Fruit fly (Drosophila melanogaster) whole organism, embryonic: ENCODE data around the gene GlnRS.

Experiments
- C15 ChIP-seq: fragments of 200-800 bp; sonication (Bioruptor generic); IDR thresholded peaks from 3 replicates; pipeline ENCODE4 v1.3.6; 2022; ENCODE audit warnings: missing biosample characterization, missing genetic modification characterization
- CG10654 ChIP-seq: fragments of 200-800 bp; sonication (Bioruptor generic); optimal IDR thresholded peaks from 2 replicates; lab custom pipeline; 2016; ENCODE audit warnings: missing biosample characterization, missing genetic modification characterization
- CG11398 ChIP-seq: fragments of 200-800 bp; sonication (Bioruptor generic); optimal IDR thresholded peaks from 2 replicates; lab custom pipeline; 2016; ENCODE audit warnings: missing biosample characterization, missing genetic modification characterization
- CG11456 ChIP-seq: fragments of 200-800 bp; sonication (Bioruptor generic); IDR thresholded peaks from 3 replicates; pipeline ENCODE4 v1.3.6; 2022; ENCODE audit warnings: missing biosample characterization, missing genetic modification characterization
- CG12391 ChIP-seq: fragments of 200-800 bp; sonication (Bioruptor generic); optimal IDR thresholded peaks from 3 replicates; lab custom pipeline; 2018; ENCODE audit warnings: missing biosample characterization, mild to moderate bottlenecking, missing genetic modification characterization, moderate library complexity
- CG12769 ChIP-seq: fragments of 200-800 bp; sonication (Bioruptor generic); optimal IDR thresholded peaks from 2 replicates; lab custom pipeline; 2019; ENCODE audit warnings: missing biosample characterization, mild to moderate bottlenecking, missing genetic modification characterization, moderate library complexity
- CG14667 ChIP-seq: fragments of 200-800 bp; sonication (Bioruptor generic); IDR thresholded peaks from 2 replicates; pipeline ENCODE4 v1.3.6; 2022; ENCODE audit warnings: missing biosample characterization, missing genetic modification characterization
- CG14860 ChIP-seq: fragments of 200-800 bp; sonication (Bioruptor generic); IDR thresholded peaks from 3 replicates; pipeline ENCODE4 v1.3.6; 2022; ENCODE audit warnings: missing biosample characterization, missing genetic modification characterization; ENCODE audit not compliant: partially characterized antibody
- CG17912 ChIP-seq: fragments of 200-800 bp; sonication (Bioruptor generic); optimal IDR thresholded peaks from 2 replicates; lab custom pipeline; 2018; ENCODE audit warnings: missing biosample characterization, mild to moderate bottlenecking, missing genetic modification characterization
- CG18764 ChIP-seq: fragments of 200-800 bp; sonication (Bioruptor generic); optimal IDR thresholded peaks from 3 replicates; lab custom pipeline; 2016; ENCODE audit warnings: missing biosample characterization, missing genetic modification characterization
- CG2889 ChIP-seq: fragments of 200-800 bp; sonication (Bioruptor generic); IDR thresholded peaks from 3 replicates; pipeline ENCODE4 v1.3.6; 2022; ENCODE audit warnings: missing biosample characterization, missing genetic modification characterization
- CG31224 ChIP-seq: fragments of 200-800 bp; sonication (Bioruptor generic); IDR thresholded peaks from 2 replicates; pipeline ENCODE4 v1.3.6; 2022; ENCODE audit warnings: missing biosample characterization, missing genetic modification characterization
- CG4282 ChIP-seq: fragments of 200-800 bp; sonication (Bioruptor generic); optimal IDR thresholded peaks from 2 replicates; lab custom pipeline; 2016; ENCODE audit warnings: missing biosample characterization, missing genetic modification characterization
- CG7357 ChIP-seq: fragments of 200-800 bp; sonication (Bioruptor generic); IDR thresholded peaks from 3 replicates; pipeline ENCODE4 v1.3.6; 2022; ENCODE audit warnings: missing biosample characterization, missing genetic modification characterization
- CG8290 ChIP-seq, 3 experiments: fragments of 200-800 bp; sonication (Bioruptor generic); optimal IDR thresholded peaks; 2 replicates each; lab custom pipeline; 2016 to 2019; ENCODE audit warnings: missing biosample characterization in 3 of 3, missing genetic modification characterization in 3 of 3, mild to moderate bottlenecking in 2 of 3, moderate library complexity in 1 of 3
- Deaf1 ChIP-seq: fragments of 200-800 bp; optimal IDR thresholded peaks from 3 replicates; lab custom pipeline; 2019; ENCODE audit warnings: missing biosample characterization, mild to moderate bottlenecking, missing genetic modification characterization, moderate library complexity
- Gsc ChIP-seq: fragments of 200-800 bp; sonication (Bioruptor generic); IDR thresholded peaks from 2 replicates; pipeline ENCODE4 v1.3.6; 2022; ENCODE audit warnings: missing biosample characterization, missing genetic modification characterization
- H15 ChIP-seq: fragments of 200-800 bp; sonication (Bioruptor generic); IDR thresholded peaks from 3 replicates; pipeline ENCODE4 v1.3.6; 2022; ENCODE audit warnings: missing biosample characterization, missing genetic modification characterization
- Pdp1 ChIP-seq, 2 experiments: fragments of 200-800 bp; sonication (Bioruptor generic); optimal IDR thresholded peaks; 3 replicates each; lab custom pipeline; 2016; ENCODE audit warnings: missing biosample characterization in 2 of 2, missing genetic modification characterization in 2 of 2, mild to moderate bottlenecking in 1 of 2, moderate library complexity in 1 of 2
- Poxn ChIP-seq: fragments of 200-800 bp; sonication (Bioruptor generic); IDR thresholded peaks from 2 replicates; pipeline ENCODE4 v1.3.6; 2022; ENCODE audit warnings: missing biosample characterization, missing genetic modification characterization
- Six4 ChIP-seq: fragments of 200-800 bp; sonication (Bioruptor generic); optimal IDR thresholded peaks from 2 replicates; lab custom pipeline; 2016; ENCODE audit warnings: missing biosample characterization, missing genetic modification characterization
- YL-1 ChIP-seq: fragments of 200-800 bp; sonication (Bioruptor generic); optimal IDR thresholded peaks from 3 replicates; lab custom pipeline; 2017; ENCODE audit warnings: missing biosample characterization, mild to moderate bottlenecking, missing genetic modification characterization
- al ChIP-seq: fragments of 200-800 bp; sonication (Bioruptor generic); IDR thresholded peaks from 2 replicates; pipeline ENCODE4 v1.3.6; 2022; ENCODE audit warnings: missing biosample characterization, missing genetic modification characterization
- bcd ChIP-seq: fragments of 200-800 bp; sonication (Bioruptor generic); optimal IDR thresholded peaks from 2 replicates; lab custom pipeline; 2017; ENCODE audit warnings: missing biosample characterization, mild to moderate bottlenecking, missing genetic modification characterization
- chinmo ChIP-seq: fragments of 200-800 bp; sonication (Bioruptor generic); IDR thresholded peaks from 4 replicates; pipeline ENCODE4 v1.3.6; 2022; ENCODE audit warnings: missing biosample characterization, missing genetic modification characterization; ENCODE audit not compliant: partially characterized antibody
- chn ChIP-seq: fragments of 200-800 bp; sonication (Bioruptor generic); optimal IDR thresholded peaks from 2 replicates; lab custom pipeline; 2016; ENCODE audit warnings: missing biosample characterization, missing genetic modification characterization
- dimm ChIP-seq: fragments of 200-800 bp; sonication (Bioruptor generic); IDR thresholded peaks from 2 replicates; pipeline ENCODE4 v1.3.6; 2022; ENCODE audit warnings: missing biosample characterization, missing genetic modification characterization
- exex ChIP-seq: fragments of 200-800 bp; sonication (Bioruptor generic); optimal IDR thresholded peaks from 4 replicates; lab custom pipeline; 2018; ENCODE audit warnings: missing biosample characterization, mild to moderate bottlenecking, missing genetic modification characterization, moderate library complexity
- grau ChIP-seq: fragments of 200-800 bp; optimal IDR thresholded peaks from 3 replicates; lab custom pipeline; 2019; ENCODE audit warnings: missing biosample characterization, mild to moderate bottlenecking, missing genetic modification characterization, moderate library complexity
- grn ChIP-seq: fragments of 200-800 bp; sonication (Bioruptor generic); optimal IDR thresholded peaks from 3 replicates; lab custom pipeline; 2017; ENCODE audit warnings: missing biosample characterization, missing genetic modification characterization
- gt ChIP-seq: fragments of 200-800 bp; sonication (Bioruptor generic); IDR thresholded peaks from 2 replicates; pipeline ENCODE4 v1.3.6; 2022; ENCODE audit warnings: missing biosample characterization, missing genetic modification characterization
- kni ChIP-seq: fragments of 200-800 bp; sonication (Bioruptor generic); optimal IDR thresholded peaks from 3 replicates; lab custom pipeline; 2017; ENCODE audit warnings: mild to moderate bottlenecking, missing biosample characterization, missing genetic modification reagents, missing genetic modification characterization
- lab ChIP-seq: fragments of 200-800 bp; sonication (Bioruptor generic); optimal IDR thresholded peaks from 3 replicates; lab custom pipeline; 2017; ENCODE audit warnings: missing biosample characterization, missing genetic modification characterization, mild to moderate bottlenecking, moderate library complexity, missing genetic modification reagents
- lilli ChIP-seq: fragments of 200-800 bp; sonication (Bioruptor generic); optimal IDR thresholded peaks from 3 replicates; lab custom pipeline; 2016; ENCODE audit warnings: missing biosample characterization, missing genetic modification characterization
- lmd ChIP-seq: fragments of 200-800 bp; sonication (Bioruptor generic); IDR thresholded peaks from 2 replicates; pipeline ENCODE4 v1.3.6; 2022; ENCODE audit warnings: missing biosample characterization, missing genetic modification characterization
- onecut ChIP-seq: fragments of 200-800 bp; sonication (Bioruptor generic); IDR thresholded peaks from 2 replicates; pipeline ENCODE4 v1.3.6; 2022; ENCODE audit warnings: missing biosample characterization, missing genetic modification characterization
- p53 ChIP-seq: fragments of 200-800 bp; sonication (Bioruptor generic); optimal IDR thresholded peaks from 2 replicates; lab custom pipeline; 2016; ENCODE audit warnings: missing biosample characterization, missing genetic modification characterization
- ranshi ChIP-seq: fragments of 200-800 bp; sonication (Bioruptor generic); IDR thresholded peaks from 2 replicates; pipeline ENCODE4 v1.3.6; 2022; ENCODE audit warnings: missing biosample characterization, missing genetic modification characterization
- repo ChIP-seq: fragments of 200-800 bp; sonication (Bioruptor generic); optimal IDR thresholded peaks from 2 replicates; lab custom pipeline; 2016; ENCODE audit warnings: missing biosample characterization, missing genetic modification characterization
- run ChIP-seq: fragments of 200-800 bp; sonication (Bioruptor generic); optimal IDR thresholded peaks from 3 replicates; lab custom pipeline; 2018; ENCODE audit warnings: missing biosample characterization, mild to moderate bottlenecking, missing genetic modification characterization
- sd ChIP-seq: fragments of 200-800 bp; sonication (Bioruptor generic); optimal IDR thresholded peaks from 3 replicates; lab custom pipeline; 2018; ENCODE audit warnings: missing biosample characterization, mild to moderate bottlenecking, missing genetic modification characterization, moderate library complexity
- sens ChIP-seq: fragments of 200-800 bp; sonication (Bioruptor generic); peaks from one replicate; lab custom pipeline; 2016; ENCODE audit warnings: missing biosample characterization, missing genetic modification characterization
- sug ChIP-seq: fragments of 200-800 bp; optimal IDR thresholded peaks from 2 replicates; lab custom pipeline; 2019; ENCODE audit warnings: missing biosample characterization, mild to moderate bottlenecking, missing genetic modification characterization, moderate library complexity
- trh ChIP-seq: fragments of 200-800 bp; sonication (Bioruptor generic); optimal IDR thresholded peaks from 2 replicates; lab custom pipeline; 2016; ENCODE audit warnings: missing biosample characterization, missing genetic modification characterization
- zen2 ChIP-seq: fragments of 200-800 bp; sonication (Bioruptor generic); IDR thresholded peaks from 3 replicates; pipeline ENCODE4 v1.3.6; 2022; ENCODE audit warnings: missing biosample characterization, missing genetic modification characterization; ENCODE audit not compliant: partially characterized antibody

Gene GlnRS

DNA sequence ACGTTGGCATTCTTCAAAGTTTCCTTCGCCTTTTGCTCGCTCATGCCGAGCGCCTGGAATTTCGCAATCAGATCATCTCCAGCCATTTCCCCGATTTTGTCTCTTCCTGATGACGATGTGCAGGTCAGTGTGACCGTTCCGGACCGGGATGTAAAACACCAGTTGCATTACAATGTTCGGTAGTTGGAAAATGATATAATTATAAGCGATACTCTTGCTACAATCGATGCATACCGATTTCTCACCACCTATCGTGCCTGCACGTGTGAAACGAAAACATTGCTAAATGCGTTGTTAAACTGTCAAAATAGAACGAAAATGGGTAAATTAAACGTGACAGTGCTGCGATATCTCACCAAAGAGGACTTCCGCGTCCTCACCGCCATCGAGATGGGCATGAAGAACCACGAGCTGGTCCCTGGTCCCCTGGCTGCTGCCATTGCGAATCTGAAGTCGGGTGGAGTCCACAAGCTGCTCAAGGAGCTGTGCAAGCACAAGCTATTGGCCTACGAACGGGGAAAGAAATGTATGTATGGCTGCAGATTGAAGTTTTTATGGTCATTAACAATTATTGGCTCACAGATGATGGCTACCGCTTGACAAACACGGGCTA is at the start of gene GlnRS, which contains the start of gene RIOK2 (continued):
- TF ChIP-seq trh (GFP tag; lab: Kevin White, UChicago) (no peak), CG14860 (GFP tag; lab: Robert Waterston, UW) (peak; percentile 85), CG12391 (tag; lab: Kevin White, UChicago) (peak; percentile 31), repo (no peak), CG10654 (GFP tag; lab: Kevin White, UChicago) (no peak), run (no peak), CG11456 (GFP tag; lab: Robert Waterston, UW) (no peak), grau (tag; lab: Kevin White, UChicago) (no peak), YL-1 (GFP tag; lab: Kevin White, UChicago) (peak; percentile 98), CG14667 (no peak), CG4282 (GFP tag; lab: Kevin White, UChicago) (no peak), Poxn (GFP tag; lab: Robert Waterston, UW) (no peak), Six4 (GFP tag; lab: Kevin White, UChicago) (no peak), ranshi (GFP tag; lab: Robert Waterston, UW) (no peak), chn (no peak), CG11398 (GFP tag; lab: Kevin White, UChicago) (no peak), CG18764 (GFP tag; lab: Kevin White, UChicago) (no peak), C15 (GFP tag; lab: Robert Waterston, UW) (no peak), CG2889 (GFP tag; lab: Robert Waterston, UW) (no peak), H15 (GFP tag; lab: Robert Waterston, UW) (no peak), dimm (no peak), bcd (GFP tag; lab: Kevin White, UChicago) (no peak), CG31224 (no peak), lilli (GFP tag; lab: Kevin White, UChicago) (peak; percentile 37), zen2 (GFP tag; lab: Robert Waterston, UW) (peak; percentile 95), kni (GFP tag; lab: Kevin White, UChicago) (no peak), lmd (GFP tag; lab: Robert Waterston, UW) (no peak), CG17912 (GFP tag; lab: Kevin White, UChicago) (peak; percentile 54), al (GFP tag; lab: Robert Waterston, UW) (no peak), Gsc (GFP tag; lab: Robert Waterston, UW) (no peak), gt (GFP tag; lab: Robert Waterston, UW) (no peak)

DNA sequence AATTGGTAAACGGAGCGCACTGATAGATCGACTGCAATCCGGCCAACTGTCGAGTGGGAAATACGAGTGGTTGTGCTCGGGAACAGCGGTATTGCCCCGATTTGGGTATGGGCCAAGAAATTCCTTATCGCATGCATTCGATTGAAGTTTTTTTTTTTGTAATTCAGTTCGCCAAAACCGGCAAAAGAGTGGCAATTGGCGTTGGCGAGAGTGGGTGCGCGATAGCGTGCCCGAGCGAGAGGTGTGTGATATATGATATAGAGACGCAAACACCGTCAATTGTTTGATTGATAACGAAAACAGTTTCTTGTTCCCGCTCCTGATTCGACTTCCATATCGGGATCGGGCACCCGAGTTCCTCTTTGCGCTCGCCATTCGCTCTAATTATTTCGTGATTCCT is 48.2 kb upstream of the GlnRS start, which contains the start of gene CG31087:
CG31087 (minus strand) TSS at position 63 of the 400 bp plus-strand sequence.
- TF ChIP-seq onecut (GFP tag; lab: Robert Waterston, UW): no peak
- peak; percentile 56 for TF ChIP-seq exex (tag; lab: Kevin White, UChicago)
- TF ChIP-seq sug (tag; lab: Kevin White, UChicago): peak; percentile 15
- TF ChIP-seq sd (tag; lab: Kevin White, UChicago): peak; percentile 2
- TF ChIP-seq CG12769: peak; percentile 40
- peak; percentile 67 for TF ChIP-seq sens (GFP tag; lab: Kevin White, UChicago)
- no peak for TF ChIP-seq Pdp1 (GFP tag; optimal IDR thresholded peaks at IDR 0.05; lab: Kevin White, UChicago)
- TF ChIP-seq p53 (GFP tag; lab: Kevin White, UChicago): no peak
- no peak for TF ChIP-seq CG7357 (GFP tag; lab: Robert Waterston, UW)
- peak; percentile 51 for TF ChIP-seq Deaf1 (tag; lab: Kevin White, UChicago)
- TF ChIP-seq lab (GFP tag; lab: Kevin White, UChicago): peak; percentile 50
- TF ChIP-seq chinmo (GFP tag; lab: Robert Waterston, UW): 0 out of 4 replicates have a peak, but pooled peaks have one; percentile 57
- peak; percentile 12 for TF ChIP-seq grn
- TF ChIP-seq CG8290 (GFP tag; optimal IDR thresholded peaks at IDR 0.05; lab: Kevin White, UChicago): no peak
- no peak for TF ChIP-seq CG8290 (tag; optimal IDR thresholded peaks at IDR 0.05; lab: Kevin White, UChicago)
- TF ChIP-seq, all 482 proteins: peak for 9
